Fruit fly (Drosophila melanogaster) whole organism, prepupa: ENCODE results near the gene Trx2.

Experiments used
- CG11294 ChIP-seq: fragments of 200-800 bp; sonication (Bioruptor generic); IDR thresholded peaks from 2 replicates; pipeline ENCODE4 v1.3.6; 2022; ENCODE audit warnings: missing biosample characterization, missing genetic modification characterization
- CG11902 ChIP-seq: fragments of 200-800 bp; sonication (Bioruptor generic); optimal IDR thresholded peaks from 3 replicates; lab custom pipeline; 2016; ENCODE audit warnings: missing biosample characterization, missing genetic modification characterization
- CG15336 ChIP-seq: fragments of 200-800 bp; sonication (Bioruptor generic); IDR thresholded peaks from 2 replicates; pipeline ENCODE4 v1.3.6; 2022; ENCODE audit warnings: missing biosample characterization, missing genetic modification characterization
- CG1621 ChIP-seq: fragments of 200-800 bp; sonication (Bioruptor generic); optimal IDR thresholded peaks from 3 replicates; lab custom pipeline; 2018; ENCODE audit warnings: missing biosample characterization, mild to moderate bottlenecking, missing genetic modification characterization
- CG16779 ChIP-seq: fragments of 200-800 bp; sonication (Bioruptor generic); optimal IDR thresholded peaks from 3 replicates; lab custom pipeline; 2017; ENCODE audit warnings: missing biosample characterization, mild to moderate bottlenecking, missing genetic modification characterization
- CG3032 ChIP-seq: fragments of 200-800 bp; optimal IDR thresholded peaks from 2 replicates; lab custom pipeline; 2019; ENCODE audit warnings: missing biosample characterization, mild to moderate bottlenecking, missing genetic modification characterization, moderate library complexity
- CG31627 ChIP-seq: fragments of 200-800 bp; sonication (Bioruptor generic); optimal IDR thresholded peaks from 3 replicates; lab custom pipeline; 2016; ENCODE audit warnings: missing biosample characterization, missing genetic modification characterization
- CG32006 ChIP-seq: fragments of 200-800 bp; sonication (Bioruptor generic); optimal IDR thresholded peaks from 3 replicates; lab custom pipeline; 2017; ENCODE audit warnings: missing biosample characterization, mild to moderate bottlenecking, missing genetic modification characterization
- CG34406 ChIP-seq: fragments of 200-800 bp; sonication (Bioruptor generic); optimal IDR thresholded peaks from 3 replicates; lab custom pipeline; 2016; ENCODE audit warnings: missing biosample characterization, missing genetic modification characterization
- CG4318 ChIP-seq: fragments of 200-800 bp; sonication (Bioruptor generic); optimal IDR thresholded peaks from 3 replicates; lab custom pipeline; 2017; ENCODE audit warnings: missing biosample characterization, mild to moderate bottlenecking, missing genetic modification characterization
- CG6276 ChIP-seq: fragments of 200-800 bp; sonication (Bioruptor generic); optimal IDR thresholded peaks from 2 replicates; lab custom pipeline; 2017; ENCODE audit warnings: missing biosample characterization, mild to moderate bottlenecking, missing genetic modification characterization
- CG6808 ChIP-seq: fragments of 200-800 bp; sonication (Bioruptor generic); optimal IDR thresholded peaks from 3 replicates; lab custom pipeline; 2017; ENCODE audit warnings: missing biosample characterization, missing genetic modification characterization, mild to moderate bottlenecking, moderate library complexity, missing genetic modification reagents
- CG8119 ChIP-seq: fragments of 200-800 bp; sonication (Bioruptor generic); IDR thresholded peaks from 3 replicates; pipeline ENCODE4 v1.3.6; 2022; ENCODE audit warnings: missing biosample characterization, missing genetic modification characterization
- CG8319 ChIP-seq: fragments of 200-800 bp; sonication (Bioruptor generic); optimal IDR thresholded peaks from 3 replicates; lab custom pipeline; 2016; ENCODE audit warnings: missing biosample characterization, missing genetic modification characterization
- CG8632 ChIP-seq: fragments of 200-800 bp; sonication (Bioruptor generic); optimal IDR thresholded peaks from 3 replicates; lab custom pipeline; 2016; ENCODE audit warnings: missing biosample characterization, missing genetic modification characterization
- CG9139 ChIP-seq: fragments of 200-800 bp; sonication (Bioruptor generic); optimal IDR thresholded peaks from 3 replicates; lab custom pipeline; 2017; ENCODE audit warnings: missing biosample characterization, mild to moderate bottlenecking, missing genetic modification characterization
- Eip78C ChIP-seq: fragments of 200-800 bp; sonication (Bioruptor generic); peaks from one replicate; lab custom pipeline; 2016; ENCODE audit warnings: missing biosample characterization, missing genetic modification characterization
- Eip93F ChIP-seq: fragments of 200-800 bp; sonication (Bioruptor generic); optimal IDR thresholded peaks from 2 replicates; lab custom pipeline; 2016; ENCODE audit warnings: missing biosample characterization, mild to moderate bottlenecking, missing genetic modification characterization
- Ets96B ChIP-seq: fragments of 200-800 bp; optimal IDR thresholded peaks from 2 replicates; lab custom pipeline; 2019; ENCODE audit warnings: missing biosample characterization, mild to moderate bottlenecking, missing genetic modification characterization, moderate library complexity
- Hr39 ChIP-seq: fragments of 200-800 bp; sonication (Bioruptor generic); optimal IDR thresholded peaks from 2 replicates; lab custom pipeline; 2016; ENCODE audit warnings: missing biosample characterization, missing genetic modification characterization
- Lpt ChIP-seq: fragments of 200-800 bp; sonication (Bioruptor generic); optimal IDR thresholded peaks from 3 replicates; lab custom pipeline; 2016; ENCODE audit warnings: missing biosample characterization, missing genetic modification characterization
- Met ChIP-seq: fragments of 200-800 bp; sonication (Bioruptor generic); optimal IDR thresholded peaks from 3 replicates; lab custom pipeline; 2016; ENCODE audit warnings: missing biosample characterization, missing genetic modification characterization
- OdsH ChIP-seq: fragments of 200-800 bp; sonication (Bioruptor generic); optimal IDR thresholded peaks from 3 replicates; lab custom pipeline; 2016; ENCODE audit warnings: missing biosample characterization, missing genetic modification characterization
- Smox ChIP-seq: fragments of 200-800 bp; sonication (Bioruptor generic); optimal IDR thresholded peaks from 3 replicates; lab custom pipeline; 2016; ENCODE audit warnings: missing biosample characterization, missing genetic modification characterization
- acj6 ChIP-seq: fragments of 200-800 bp; sonication (Bioruptor generic); optimal IDR thresholded peaks from 3 replicates; lab custom pipeline; 2016; ENCODE audit warnings: missing biosample characterization, missing genetic modification characterization
- cyc ChIP-seq: fragments of 200-800 bp; sonication (Bioruptor generic); optimal IDR thresholded peaks from 3 replicates; lab custom pipeline; 2016; ENCODE audit warnings: missing biosample characterization, missing genetic modification characterization
- dac ChIP-seq: fragments of 200-800 bp; sonication (Bioruptor generic); optimal IDR thresholded peaks from 2 replicates; lab custom pipeline; 2017; ENCODE audit warnings: missing biosample characterization, mild to moderate bottlenecking, missing genetic modification characterization
- dsx ChIP-seq: fragments of 200-800 bp; optimal IDR thresholded peaks from 3 replicates; lab custom pipeline; 2019; ENCODE audit warnings: missing biosample characterization, mild to moderate bottlenecking, missing genetic modification characterization, moderate library complexity; ENCODE audit not compliant: poor library complexity, severe bottlenecking
- eg ChIP-seq: fragments of 200-800 bp; sonication (Bioruptor generic); IDR thresholded peaks from 3 replicates; pipeline ENCODE4 v1.3.6; 2022; ENCODE audit warnings: missing biosample characterization, missing genetic modification characterization
- esn ChIP-seq: fragments of 200-800 bp; sonication (Bioruptor generic); optimal IDR thresholded peaks from 2 replicates; lab custom pipeline; 2016; ENCODE audit warnings: missing biosample characterization, mild to moderate bottlenecking, missing genetic modification characterization, moderate library complexity
- fd59A ChIP-seq: fragments of 200-800 bp; sonication (Bioruptor generic); optimal IDR thresholded peaks from 2 replicates; lab custom pipeline; 2017; ENCODE audit warnings: missing biosample characterization, mild to moderate bottlenecking, missing genetic modification characterization, missing genetic modification reagents
- fd85E ChIP-seq: fragments of 200-800 bp; sonication (Bioruptor generic); optimal IDR thresholded peaks from 3 replicates; lab custom pipeline; 2016; ENCODE audit warnings: missing biosample characterization, missing genetic modification characterization
- fkh ChIP-seq: fragments of 200-800 bp; sonication (Bioruptor generic); optimal IDR thresholded peaks from 3 replicates; lab custom pipeline; 2017; ENCODE audit warnings: missing biosample characterization, mild to moderate bottlenecking, missing genetic modification characterization, moderate library complexity
- lz ChIP-seq: fragments of 200-800 bp; sonication (Bioruptor generic); optimal IDR thresholded peaks from 3 replicates; lab custom pipeline; 2016; ENCODE audit warnings: missing biosample characterization, missing genetic modification characterization
- net ChIP-seq: fragments of 200-800 bp; sonication (Bioruptor generic); optimal IDR thresholded peaks from 3 replicates; lab custom pipeline; 2016; ENCODE audit warnings: missing biosample characterization, missing genetic modification characterization
- pdm3 ChIP-seq: fragments of 200-800 bp; sonication (Bioruptor generic); optimal IDR thresholded peaks from 3 replicates; lab custom pipeline; 2016; ENCODE audit warnings: missing biosample characterization, missing genetic modification characterization
- salr ChIP-seq, 2 experiments: fragments of 200-800 bp; sonication (Bioruptor generic); optimal IDR thresholded peaks; 3 replicates each; lab custom pipeline; 2016 to 2018; ENCODE audit warnings: missing biosample characterization in 2 of 2, missing genetic modification characterization in 2 of 2, mild to moderate bottlenecking in 1 of 2
- spab ChIP-seq: fragments of 200-800 bp; sonication (Bioruptor generic); optimal IDR thresholded peaks from 2 replicates; lab custom pipeline; 2017; ENCODE audit warnings: missing biosample characterization, mild to moderate bottlenecking, missing genetic modification characterization, missing genetic modification reagents
- vri ChIP-seq: fragments of 200-800 bp; sonication (Bioruptor generic); optimal IDR thresholded peaks from 3 replicates; lab custom pipeline; 2016; ENCODE audit warnings: missing biosample characterization, mild to moderate bottlenecking, missing genetic modification characterization

Trx2 gene

DNA sequence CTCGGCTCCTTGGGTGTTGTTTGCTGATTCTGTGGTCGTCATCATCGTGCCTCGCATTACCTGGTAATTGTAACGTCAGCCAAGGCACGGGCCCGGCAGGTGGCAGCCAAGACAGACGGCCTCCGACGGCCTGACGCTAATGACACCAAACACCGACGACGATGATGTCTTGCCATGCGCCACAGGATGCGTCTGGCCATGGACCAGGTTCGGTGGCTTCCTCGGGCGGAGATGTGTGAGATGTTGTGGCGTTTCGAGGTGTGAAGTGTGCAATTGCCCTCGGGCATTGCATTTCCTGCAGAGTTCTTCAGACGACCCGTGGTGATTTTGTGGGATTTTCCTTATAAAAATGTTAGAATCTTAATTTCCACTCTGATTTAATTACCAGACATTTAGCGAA is 10.9 kb upstream of the Trx2 start:
- TF ChIP-seq CG8119 (GFP tag; lab: Robert Waterston, UW) = no peak
- TF ChIP-seq CG9139 (GFP tag; lab: Kevin White, UChicago) = no peak
- TF ChIP-seq Eip93F = no peak
- TF ChIP-seq acj6 = no peak
- no peak for TF ChIP-seq lz (GFP tag; lab: Kevin White, UChicago)
- TF ChIP-seq dac = no peak
- no peak for TF ChIP-seq spab (GFP tag; lab: Kevin White, UChicago)
- TF ChIP-seq CG11902 = no peak
- no peak for TF ChIP-seq CG31627 (GFP tag; lab: Kevin White, UChicago)
- no peak for TF ChIP-seq fd59A (GFP tag; lab: Kevin White, UChicago)
- TF ChIP-seq CG16779 (tag; lab: Kevin White, UChicago) = no peak
- TF ChIP-seq Hr39 = no peak
- no peak for TF ChIP-seq CG6276 (GFP tag; lab: Kevin White, UChicago)
- TF ChIP-seq CG3032 (tag; lab: Kevin White, UChicago) = no peak
- TF ChIP-seq CG11294 (GFP tag; lab: Robert Waterston, UW) = no peak
- no peak for TF ChIP-seq OdsH (GFP tag; lab: Kevin White, UChicago)

DNA sequence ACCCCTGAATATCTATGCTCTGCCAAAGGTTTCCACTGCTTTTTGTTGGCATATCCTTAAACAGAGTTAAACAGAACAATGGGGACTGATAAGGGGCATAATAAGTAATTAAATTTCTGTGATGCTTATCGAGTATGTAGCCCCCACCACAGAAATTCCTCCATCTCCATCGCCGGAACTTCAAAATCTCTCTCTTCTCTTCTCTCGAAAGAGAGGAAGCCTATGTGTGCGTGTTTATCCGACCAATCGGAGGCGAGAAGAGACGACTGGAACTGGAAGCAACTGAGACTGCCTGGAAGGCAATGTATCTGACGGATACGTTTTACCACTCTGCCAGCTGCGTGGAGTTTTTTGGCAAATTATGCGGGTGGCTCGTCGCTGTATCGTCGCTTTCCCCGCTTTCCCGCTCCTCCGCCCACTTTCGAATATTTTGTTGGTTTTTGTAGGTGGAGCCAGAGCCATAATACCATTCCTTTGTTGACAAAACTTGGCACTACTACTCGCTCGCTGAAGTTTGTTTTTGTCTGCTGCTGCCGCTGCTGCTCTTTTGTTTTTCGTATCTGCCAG is 4.9 kb upstream of the Trx2 start, which contains the start of gene gcm2:
Gene gcm2, plus strand, starts transcription at position 566 of the 567 bp plus-strand sequence.
- TF ChIP-seq CG1621 (tag; lab: Kevin White, UChicago) (no peak), CG4318 (GFP tag; lab: Kevin White, UChicago) (no peak), OdsH (GFP tag; lab: Kevin White, UChicago) (no peak), Eip93F (no peak), CG6808 (GFP tag; lab: Kevin White, UChicago) (no peak)

dm6 chr2L:9609337-9609856 is 3.6 kb upstream of the Trx2 start:
- TF ChIP-seq CG8319 (GFP tag; lab: Kevin White, UChicago) = no peak
- no peak for TF ChIP-seq CG1621 (tag; lab: Kevin White, UChicago)
- TF ChIP-seq CG8632 (GFP tag; lab: Kevin White, UChicago) = no peak
- no peak for TF ChIP-seq Lpt (GFP tag; lab: Kevin White, UChicago)
- no peak for TF ChIP-seq CG34406 (GFP tag; lab: Kevin White, UChicago)
- no peak for TF ChIP-seq CG3032 (tag; lab: Kevin White, UChicago)
- TF ChIP-seq esn (GFP tag; lab: Kevin White, UChicago) = no peak

- TF ChIP-seq pdm3 (GFP tag; lab: Kevin White, UChicago) = no peak
- no peak for TF ChIP-seq Ets96B (tag; lab: Kevin White, UChicago)
- no peak for TF ChIP-seq fd85E
- no peak for TF ChIP-seq salr (GFP tag; optimal IDR thresholded peaks at IDR 0.05; lab: Kevin White, UChicago)
- no peak for TF ChIP-seq CG32006 (GFP tag; lab: Kevin White, UChicago)
- TF ChIP-seq, all 60 proteins: peak for 0
Observed at dm6 chr2L:9612654-9613005, 336 bp upstream of the Trx2 start.

DNA sequence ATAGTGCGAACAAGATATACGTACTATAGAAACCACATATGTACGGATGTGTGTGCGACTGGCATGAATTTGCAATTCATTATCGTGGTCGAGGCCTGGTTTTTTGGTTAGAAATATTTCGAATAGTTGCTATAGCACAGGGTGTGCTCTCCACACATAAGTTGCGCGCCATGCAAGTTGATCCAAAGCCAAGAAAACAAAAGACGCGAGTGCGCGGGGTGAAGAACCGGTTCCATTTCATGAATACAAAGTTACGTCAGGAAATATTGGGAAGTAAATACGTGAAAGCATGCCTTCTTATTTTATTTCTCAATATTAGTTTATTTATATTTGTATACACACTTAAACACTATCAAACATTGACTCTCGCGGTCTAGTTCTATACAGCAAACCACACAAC is 956 bp downstream of the Trx2 start:
- peak; percentile 15; the same call in 1 of the 2 replicates for TF ChIP-seq CG11294 (GFP tag; lab: Robert Waterston, UW)
- no peak for TF ChIP-seq CG6276 (GFP tag; lab: Kevin White, UChicago)
- peak; percentile 49 for TF ChIP-seq vri
- peak; percentile 61 for TF ChIP-seq Eip78C (GFP tag; lab: Kevin White, UChicago)
- TF ChIP-seq eg (GFP tag; lab: Robert Waterston, UW) = peak; percentile 63; the same call in 2 of the 3 replicates
- peak; percentile 18 for TF ChIP-seq CG32006 (GFP tag; lab: Kevin White, UChicago)
- TF ChIP-seq dsx (GFP tag; lab: Kevin White, UChicago) = peak; percentile 76
- TF ChIP-seq CG16779 (tag; lab: Kevin White, UChicago) = no peak
- no peak for TF ChIP-seq CG11902
- TF ChIP-seq CG8119 (GFP tag; lab: Robert Waterston, UW) = 0 out of 3 replicates have a peak, but pooled peaks have one; percentile 12
- no peak for TF ChIP-seq Met (GFP tag; lab: Kevin White, UChicago)
- no peak for TF ChIP-seq Lpt (GFP tag; lab: Kevin White, UChicago)
- no peak for TF ChIP-seq Hr39
- TF ChIP-seq Smox (GFP tag; lab: Kevin White, UChicago) = no peak
- TF ChIP-seq cyc (GFP tag; lab: Kevin White, UChicago) = no peak
- peak; percentile 34; the same call in 1 of the 2 replicates for TF ChIP-seq CG15336 (GFP tag; lab: Robert Waterston, UW)
- TF ChIP-seq net (GFP tag; lab: Kevin White, UChicago) = peak; percentile 29
- TF ChIP-seq fkh (GFP tag; lab: Kevin White, UChicago) = peak; percentile 33
